Worm (Caenorhabditis elegans) whole organism, mixed stage, embryonic: ENCODE data around the gene sdz-32.

Experiments used
- M03D4.4 ChIP-seq: sonication (generic microtip); optimal IDR thresholded peaks from 2 replicates; lab custom pipeline; 2017; ENCODE audit warnings: mild to moderate bottlenecking, missing genetic modification characterization, missing compliant biosample characterization
- elt-1 ChIP-seq: sonication (generic microtip); optimal IDR thresholded peaks from 2 replicates; lab custom pipeline; 2017; ENCODE audit warnings: missing genetic modification characterization, mild to moderate bottlenecking, missing compliant biosample characterization, antibody characterized with exemption, moderate library complexity, borderline replicate concordance; ENCODE audit not compliant: insufficient read depth
- nhr-76 ChIP-seq: sonication (generic microtip); optimal IDR thresholded peaks from 2 replicates; lab custom pipeline; 2017; ENCODE audit warnings: missing biosample characterization, missing genetic modification characterization
- snpc-4 ChIP-seq: fragments of 150-350 bp; optimal IDR thresholded peaks from 2 replicates; lab custom pipeline; 2014; ENCODE audit warnings: missing biosample characterization, missing genetic modification characterization
- unc-39 ChIP-seq: fragments of 150-350 bp; optimal IDR thresholded peaks from 2 replicates; lab custom pipeline; 2014; ENCODE audit warnings: missing biosample characterization, missing genetic modification characterization
- ztf-11 ChIP-seq: fragments of 150-350 bp; optimal IDR thresholded peaks from 2 replicates; lab custom pipeline; 2014; ENCODE audit warnings: missing biosample characterization, missing genetic modification characterization

ce11 chrII:3444280-3444679, 29.6 kb upstream of the sdz-32 start, which contains the start of gene C16C8.4:
- TF ChIP-seq unc-39 (tag; lab: Kevin White, UChicago) (no peak), elt-1 (tag; lab: Kevin White, UChicago) (no peak), snpc-4 (tag; lab: Kevin White, UChicago) (no peak), ztf-11 (tag; lab: Kevin White, UChicago) (no peak), M03D4.4 (tag; lab: Kevin White, UChicago) (no peak), nhr-76 (tag; lab: Kevin White, UChicago) (no peak)
